Fruit fly (Drosophila melanogaster) whole organism, embryonic: ENCODE results near the gene CG13113.

Source experiments
- CG11723 ChIP-seq: fragments of 200-800 bp; sonication (Bioruptor generic); optimal IDR thresholded peaks from 2 replicates; lab custom pipeline; 2017; ENCODE audit warnings: missing biosample characterization, mild to moderate bottlenecking, missing genetic modification characterization
- CG12219 ChIP-seq: fragments of 200-800 bp; sonication (Bioruptor generic); optimal IDR thresholded peaks from 3 replicates; lab custom pipeline; 2018; ENCODE audit warnings: missing biosample characterization, mild to moderate bottlenecking, missing genetic modification characterization
- CG12299 ChIP-seq: fragments of 200-800 bp; sonication (Bioruptor generic); optimal IDR thresholded peaks from 2 replicates; lab custom pipeline; 2018; ENCODE audit warnings: missing biosample characterization, mild to moderate bottlenecking, missing genetic modification characterization
- CG12659 ChIP-seq: fragments of 200-800 bp; sonication (Bioruptor generic); optimal IDR thresholded peaks from 3 replicates; lab custom pipeline; 2017; ENCODE audit warnings: mild to moderate bottlenecking, missing biosample characterization, missing genetic modification reagents, missing genetic modification characterization
- CG13287 ChIP-seq: fragments of 200-800 bp; sonication (Bioruptor generic); IDR thresholded peaks from 2 replicates; pipeline ENCODE4 v1.3.6; 2022; ENCODE audit warnings: missing biosample characterization, missing genetic modification characterization; ENCODE audit not compliant: partially characterized antibody
- CG13624 ChIP-seq: fragments of 200-800 bp; sonication (Bioruptor generic); optimal IDR thresholded peaks from 2 replicates; lab custom pipeline; 2016; ENCODE audit warnings: missing biosample characterization, missing genetic modification characterization
- CG13775 ChIP-seq: fragments of 200-800 bp; sonication (Bioruptor generic); optimal IDR thresholded peaks from 3 replicates; lab custom pipeline; 2017; ENCODE audit warnings: missing biosample characterization, mild to moderate bottlenecking, missing genetic modification characterization
- CG1529 ChIP-seq: fragments of 200-800 bp; sonication (Bioruptor generic); optimal IDR thresholded peaks from 3 replicates; lab custom pipeline; 2018; ENCODE audit warnings: missing biosample characterization, missing genetic modification characterization
- CG1602 ChIP-seq: fragments of 200-800 bp; sonication (Bioruptor generic); optimal IDR thresholded peaks from 3 replicates; lab custom pipeline; 2016; ENCODE audit warnings: missing biosample characterization, missing genetic modification characterization
- CG16779 ChIP-seq: fragments of 200-800 bp; sonication (Bioruptor generic); IDR thresholded peaks from 2 replicates; pipeline ENCODE4 v1.3.6; 2022; ENCODE audit warnings: missing biosample characterization, missing genetic modification characterization
- CG16813 ChIP-seq: fragments of 200-800 bp; sonication (Bioruptor generic); IDR thresholded peaks from 3 replicates; pipeline ENCODE4 v1.3.6; 2022; ENCODE audit warnings: missing biosample characterization, missing genetic modification characterization; ENCODE audit not compliant: partially characterized antibody
- CG2202 ChIP-seq: fragments of 200-800 bp; sonication (Bioruptor generic); optimal IDR thresholded peaks from 2 replicates; lab custom pipeline; 2018; ENCODE audit warnings: missing biosample characterization, mild to moderate bottlenecking, missing genetic modification characterization
- CG3281 ChIP-seq: fragments of 200-800 bp; sonication (Bioruptor generic); optimal IDR thresholded peaks from 3 replicates; lab custom pipeline; 2017; ENCODE audit warnings: missing biosample characterization, mild to moderate bottlenecking, missing genetic modification characterization
- CG3407 ChIP-seq: fragments of 200-800 bp; sonication (Bioruptor generic); optimal IDR thresholded peaks from 2 replicates; lab custom pipeline; 2018; ENCODE audit warnings: missing biosample characterization, mild to moderate bottlenecking, missing genetic modification characterization
- CG3838 ChIP-seq: fragments of 200-800 bp; sonication (Bioruptor generic); optimal IDR thresholded peaks from 3 replicates; lab custom pipeline; 2016; ENCODE audit warnings: missing biosample characterization, missing genetic modification characterization
- CG4404 ChIP-seq: fragments of 200-800 bp; sonication (Bioruptor generic); IDR thresholded peaks from 2 replicates; pipeline ENCODE4 v1.3.6; 2022; ENCODE audit warnings: missing biosample characterization, missing genetic modification characterization
- CG5953 ChIP-seq: fragments of 200-800 bp; sonication (Bioruptor generic); IDR thresholded peaks from 2 replicates; pipeline ENCODE4 v1.3.6; 2022; ENCODE audit warnings: missing biosample characterization, missing genetic modification characterization
- CG6272 ChIP-seq: fragments of 200-800 bp; sonication (Bioruptor generic); IDR thresholded peaks from 2 replicates; pipeline ENCODE4 v1.3.6; 2022; ENCODE audit warnings: missing biosample characterization, missing genetic modification characterization
- CG6765 ChIP-seq: fragments of 200-800 bp; sonication (Bioruptor generic); optimal IDR thresholded peaks from 3 replicates; lab custom pipeline; 2017; ENCODE audit warnings: missing biosample characterization, mild to moderate bottlenecking, missing genetic modification characterization
- CG7745 ChIP-seq: fragments of 200-800 bp; sonication (Bioruptor generic); optimal IDR thresholded peaks from 2 replicates; lab custom pipeline; 2018; ENCODE audit warnings: missing biosample characterization, mild to moderate bottlenecking, missing genetic modification characterization, moderate library complexity
- CG9215 ChIP-seq: fragments of 200-800 bp; sonication (Bioruptor generic); IDR thresholded peaks from 2 replicates; pipeline ENCODE4 v1.3.6; 2022; ENCODE audit warnings: missing biosample characterization, missing genetic modification characterization
- Dfd ChIP-seq, 2 experiments: fragments of >200 bp; optimal IDR thresholded peaks; 2 replicates each; lab custom pipeline; 2017; ENCODE audit warnings: missing biosample characterization in 2 of 2, missing genetic modification characterization in 2 of 2
- Hsf ChIP-seq: fragments of 200-800 bp; sonication (Bioruptor generic); optimal IDR thresholded peaks from 3 replicates; lab custom pipeline; 2016; ENCODE audit warnings: missing biosample characterization, missing genetic modification characterization
- Mrtf ChIP-seq: fragments of 200-800 bp; sonication (Bioruptor generic); IDR thresholded peaks from 3 replicates; pipeline ENCODE4 v1.3.6; 2022; ENCODE audit warnings: missing biosample characterization, missing genetic modification characterization
- Usf ChIP-seq: fragments of 200-800 bp; sonication (Bioruptor generic); optimal IDR thresholded peaks from 2 replicates; lab custom pipeline; 2017; ENCODE audit warnings: missing genotype, missing biosample characterization, missing genetic modification characterization
- Xrp1 ChIP-seq: fragments of 200-800 bp; sonication (Bioruptor generic); IDR thresholded peaks from 2 replicates; pipeline ENCODE4 v1.3.6; 2022; ENCODE audit warnings: missing biosample characterization, missing genetic modification characterization
- ap ChIP-seq: fragments of 200-800 bp; sonication (Bioruptor generic); IDR thresholded peaks from 2 replicates; pipeline ENCODE4 v1.3.6; 2022; ENCODE audit warnings: missing biosample characterization, missing genetic modification characterization
- bigmax ChIP-seq: fragments of 200-800 bp; sonication (Bioruptor generic); optimal IDR thresholded peaks from 2 replicates; lab custom pipeline; 2018; ENCODE audit warnings: missing biosample characterization, mild to moderate bottlenecking, missing genetic modification characterization
- bsh ChIP-seq, 2 experiments: fragments of 200-800 bp; sonication (Bioruptor generic); optimal IDR thresholded peaks; 2 replicates each; lab custom pipeline; 2017 to 2018; ENCODE audit warnings: mild to moderate bottlenecking in 2 of 2, missing biosample characterization in 2 of 2, missing genetic modification characterization in 2 of 2, moderate library complexity in 1 of 2
- btn ChIP-seq: fragments of 200-800 bp; sonication (Bioruptor generic); optimal IDR thresholded peaks from 2 replicates; lab custom pipeline; 2016; ENCODE audit warnings: missing biosample characterization, missing genetic modification characterization
- cad ChIP-seq: fragments of >200 bp; optimal IDR thresholded peaks from 2 replicates; lab custom pipeline; 2017; ENCODE audit warnings: missing biosample characterization, missing genetic modification characterization
- cas ChIP-seq: fragments of 200-800 bp; sonication (Bioruptor generic); IDR thresholded peaks from 2 replicates; pipeline ENCODE4 v1.3.6; 2022; ENCODE audit warnings: missing biosample characterization, missing genetic modification characterization
- cato ChIP-seq: fragments of 200-800 bp; sonication (Bioruptor generic); optimal IDR thresholded peaks from 2 replicates; lab custom pipeline; 2016; ENCODE audit warnings: missing biosample characterization, missing genetic modification characterization, borderline replicate concordance
- caup ChIP-seq: fragments of 200-800 bp; sonication (Bioruptor generic); optimal IDR thresholded peaks from 3 replicates; lab custom pipeline; 2017; ENCODE audit warnings: missing biosample characterization, mild to moderate bottlenecking, missing genetic modification characterization, moderate library complexity; ENCODE audit not compliant: severe bottlenecking
- ci ChIP-seq: fragments of 200-800 bp; sonication (Bioruptor generic); IDR thresholded peaks from 3 replicates; pipeline ENCODE4 v1.3.6; 2022; ENCODE audit warnings: missing biosample characterization, missing genetic modification characterization
- da ChIP-seq: fragments of 200-800 bp; sonication (Bioruptor generic); optimal IDR thresholded peaks from 2 replicates; lab custom pipeline; 2016; ENCODE audit warnings: missing biosample characterization, missing genetic modification characterization
- dm ChIP-seq: fragments of 200-800 bp; sonication (Bioruptor generic); optimal IDR thresholded peaks from 3 replicates; lab custom pipeline; 2016; ENCODE audit warnings: missing biosample characterization, missing genetic modification characterization
- dpn ChIP-seq, 2 experiments: fragments of 200-800 bp; sonication (Bioruptor generic); optimal IDR thresholded peaks; 3 replicates each; lab custom pipeline; 2016; ENCODE audit warnings: missing biosample characterization in 2 of 2, missing genetic modification characterization in 2 of 2
- emc ChIP-seq: fragments of 200-800 bp; sonication (Bioruptor generic); optimal IDR thresholded peaks from 2 replicates; lab custom pipeline; 2016; ENCODE audit warnings: missing biosample characterization, missing genetic modification characterization
- gfzf ChIP-seq: fragments of 200-800 bp; sonication (Bioruptor generic); optimal IDR thresholded peaks from 2 replicates; lab custom pipeline; 2016; ENCODE audit warnings: missing biosample characterization, mild to moderate bottlenecking, missing genetic modification characterization, moderate library complexity
- kay ChIP-seq: fragments of 200-800 bp; sonication (Bioruptor generic); optimal IDR thresholded peaks from 2 replicates; lab custom pipeline; 2016; ENCODE audit warnings: missing biosample characterization, missing genetic modification characterization
- lab ChIP-seq: fragments of 200-800 bp; sonication (Bioruptor generic); optimal IDR thresholded peaks from 3 replicates; lab custom pipeline; 2017; ENCODE audit warnings: missing biosample characterization, missing genetic modification characterization, mild to moderate bottlenecking, moderate library complexity, missing genetic modification reagents
- nerfin-2 ChIP-seq: fragments of 200-800 bp; sonication (Bioruptor generic); IDR thresholded peaks from 2 replicates; pipeline ENCODE4 v1.3.6; 2022; ENCODE audit warnings: missing biosample characterization, missing genetic modification characterization; ENCODE audit not compliant: partially characterized antibody
- otp ChIP-seq: fragments of 200-800 bp; sonication (Bioruptor generic); IDR thresholded peaks from 3 replicates; pipeline ENCODE4, ENCODE4 v1.3.6; 2022; ENCODE audit warnings: missing biosample characterization, missing genetic modification characterization
- pan ChIP-seq, 4 experiments: fragments of >200 bp in 3 of 4; fragments of 200-800 bp in 1 of 4; sonication (Bioruptor generic) in 1 of 4; optimal IDR thresholded peaks in 3 of 4; IDR thresholded peaks in 1 of 4; 2 replicates each; pipeline versions ENCODE4 v1.3.6 to Lab custom; 2017 to 2022; ENCODE audit warnings: missing biosample characterization in 2 of 4, missing genetic modification characterization in 2 of 4, mixed read lengths in 1 of 4
- pita ChIP-seq: fragments of 200-800 bp; sonication (Bioruptor generic); optimal IDR thresholded peaks from 2 replicates; lab custom pipeline; 2017; ENCODE audit warnings: missing biosample characterization, mild to moderate bottlenecking, missing genetic modification characterization
- sens ChIP-seq: fragments of 200-800 bp; sonication (Bioruptor generic); peaks from one replicate; lab custom pipeline; 2016; ENCODE audit warnings: missing biosample characterization, missing genetic modification characterization
- slp2 ChIP-seq: fragments of 200-800 bp; sonication (Bioruptor generic); optimal IDR thresholded peaks from 2 replicates; lab custom pipeline; 2016; ENCODE audit warnings: missing biosample characterization, missing genetic modification characterization
- yki ChIP-seq: fragments of >200 bp; optimal IDR thresholded peaks from 3 replicates; lab custom pipeline; 2018
- zen2 ChIP-seq: fragments of 200-800 bp; sonication (Bioruptor generic); IDR thresholded peaks from 3 replicates; pipeline ENCODE4 v1.3.6; 2022; ENCODE audit warnings: missing biosample characterization, missing genetic modification characterization; ENCODE audit not compliant: partially characterized antibody

Gene CG13113

dm6 chr2L:9502786-9503443 is 41.1 kb upstream of the CG13113 start (continued):
- TF ChIP-seq bigmax (GFP tag; lab: Kevin White, UChicago) (no peak), zen2 (GFP tag; lab: Robert Waterston, UW) (no peak), pita (GFP tag; lab: Kevin White, UChicago) (no peak), CG7745 (tag; lab: Kevin White, UChicago) (no peak), slp2 (GFP tag; lab: Kevin White, UChicago) (no peak), CG13287 (no peak; the same call in 1 of the 2 replicates), caup (peak; percentile 35), CG3407 (peak; percentile 64), CG1602 (GFP tag; lab: Kevin White, UChicago) (peak; percentile 54), CG12659 (GFP tag; lab: Kevin White, UChicago) (peak; percentile 82), CG16813 (no peak), cato (peak; percentile 23), CG11723 (GFP tag; lab: Kevin White, UChicago) (peak; percentile 54), lab (GFP tag; lab: Kevin White, UChicago) (peak; percentile 69), Usf (GFP tag; lab: Kevin White, UChicago) (peak; percentile 24), Dfd (GFP tag; optimal IDR thresholded peaks at IDR 0.05; lab: Kevin White, UChicago) (no peak), bsh (GFP tag; optimal IDR thresholded peaks at IDR 0.05; lab: Kevin White, UChicago) (peak in 1 of 2 experiments; percentile 78), pan (optimal IDR thresholded peaks at IDR 0.05; lab: Kevin White, UChicago) (no peak), pan (GFP tag; optimal IDR thresholded peaks at IDR 0.05 in 1 of 2, IDR thresholded peaks at IDR 0.05 in 1 of 2) (peak in 1 of 2 experiments; percentile 89), CG12219 (GFP tag; lab: Kevin White, UChicago) (peak; percentile 46), otp (GFP tag; lab: Robert Waterston, UW) (peak; percentile 63; the same call in 1 of the 3 replicates), dm (no peak), ci (peak; percentile 94), kay (GFP tag; lab: Kevin White, UChicago) (peak; percentile 29), Hsf (peak; percentile 72), ap (GFP tag; lab: Robert Waterston, UW) (peak; percentile 55), CG13775 (GFP tag; lab: Kevin White, UChicago) (peak; percentile 12), CG12299 (tag; lab: Kevin White, UChicago) (no peak), emc (GFP tag; lab: Kevin White, UChicago) (no peak), CG6272 (GFP tag; lab: Robert Waterston, UW) (peak; percentile 66), cas (GFP tag; lab: Robert Waterston, UW) (peak; percentile 53; the same call in 1 of the 2 replicates), CG3281 (GFP tag; lab: Kevin White, UChicago) (no peak), nerfin-2 (GFP tag; lab: Robert Waterston, UW) (no peak), CG13624 (GFP tag; lab: Kevin White, UChicago) (no peak), btn (GFP tag; lab: Kevin White, UChicago) (no peak), Xrp1 (GFP tag; lab: Robert Waterston, UW) (peak; percentile 83), CG16779 (GFP tag; lab: Robert Waterston, UW) (no peak), gfzf (GFP tag; lab: Kevin White, UChicago) (no peak), da (GFP tag; lab: Kevin White, UChicago) (no peak), CG9215 (GFP tag; lab: Robert Waterston, UW) (no peak), CG1529 (GFP tag; lab: Kevin White, UChicago) (peak; percentile 66), CG2202 (tag; lab: Kevin White, UChicago) (no peak), CG4404 (GFP tag; lab: Robert Waterston, UW) (no peak), dpn (GFP tag; optimal IDR thresholded peaks at IDR 0.05; lab: Kevin White, UChicago) (peak in 1 of 2 experiments; percentile 69), sens (GFP tag; lab: Kevin White, UChicago) (peak; percentile 94), CG6765 (GFP tag; lab: Kevin White, UChicago) (no peak), CG5953 (peak; percentile 68), Mrtf (GFP tag; lab: Robert Waterston, UW) (peak; percentile 69), yki (lab: Kevin White, UChicago) (no peak), CG3838 (GFP tag; lab: Kevin White, UChicago) (no peak), cad (no peak)
